Worm (Caenorhabditis elegans) whole organism, early embryonic: ENCODE results near the gene srab-14.

Experiments used
- B0310.2 ChIP-seq: sonication (generic microtip); optimal IDR thresholded peaks from 2 replicates; lab custom pipeline; 2016; ENCODE audit warnings: mild to moderate bottlenecking, missing genetic modification characterization, missing compliant biosample characterization
- F13C5.2 ChIP-seq: sonication (generic microtip); optimal IDR thresholded peaks from 2 replicates; lab custom pipeline; 2017; ENCODE audit warnings: mild to moderate bottlenecking, missing genetic modification characterization, inconsistent platforms, missing compliant biosample characterization
- aly-1 ChIP-seq: sonication (generic microtip); optimal IDR thresholded peaks from 2 replicates; lab custom pipeline; 2016; ENCODE audit warnings: missing genetic modification characterization, missing compliant biosample characterization
- ama-1 ChIP-seq: fragments of 150-350 bp; optimal IDR thresholded peaks from 2 replicates; lab custom pipeline; 2014
- ceh-13 ChIP-seq: fragments of 200-800 bp; sonication (Bioruptor generic); optimal IDR thresholded peaks from 2 replicates; lab custom pipeline; 2018; ENCODE audit warnings: mild to moderate bottlenecking, missing genetic modification characterization, missing compliant biosample characterization
- ceh-36 ChIP-seq: sonication (generic microtip); optimal IDR thresholded peaks from 2 replicates; lab custom pipeline; 2016; ENCODE audit warnings: missing genetic modification characterization, inconsistent platforms, missing compliant biosample characterization
- ets-7 ChIP-seq: sonication (generic microtip); optimal IDR thresholded peaks from 2 replicates; lab custom pipeline; 2016; ENCODE audit warnings: missing genotype, missing genetic modification characterization, missing compliant biosample characterization
- flt-1 ChIP-seq: fragments of 200-800 bp; sonication (Bioruptor generic); IDR thresholded peaks from 2 replicates; pipeline ENCODE4 v1.3.6; 2022; ENCODE audit warnings: missing genetic modification characterization, missing compliant biosample characterization
- hmbx-1 ChIP-seq: sonication (generic microtip); optimal IDR thresholded peaks from 2 replicates; lab custom pipeline; 2016; ENCODE audit warnings: mild to moderate bottlenecking, missing genetic modification characterization, missing compliant biosample characterization
- hmg-4 ChIP-seq: fragments of 200-800 bp; sonication (Bioruptor generic); optimal IDR thresholded peaks from 2 replicates; lab custom pipeline; 2018; ENCODE audit warnings: mild to moderate bottlenecking, missing genetic modification characterization, missing compliant biosample characterization
- hnd-1 ChIP-seq: sonication (generic microtip); optimal IDR thresholded peaks from 2 replicates; lab custom pipeline; 2016; ENCODE audit warnings: missing genetic modification characterization, missing compliant biosample characterization
- pes-1 ChIP-seq: fragments of 200-800 bp; sonication (Bioruptor generic); IDR thresholded peaks from 2 replicates; pipeline ENCODE4 v1.3.6; 2022; ENCODE audit warnings: missing genetic modification reagents, missing genetic modification characterization, missing compliant biosample characterization
- scrt-1 ChIP-seq: fragments of 200-800 bp; sonication (Bioruptor generic); IDR thresholded peaks from 2 replicates; pipeline ENCODE4 v1.3.6; 2022; ENCODE audit warnings: missing genetic modification characterization, missing compliant biosample characterization
- sea-1 ChIP-seq: fragments of 200-800 bp; sonication (Bioruptor generic); conservative IDR thresholded peaks from 2 replicates; pipeline ENCODE4 v1.3.6; 2022; ENCODE audit warnings: missing genetic modification characterization, missing compliant biosample characterization
- tbx-11 ChIP-seq: fragments of 200-800 bp; sonication (Bioruptor generic); IDR thresholded peaks from 2 replicates; pipeline ENCODE4 v1.3.6; 2022; ENCODE audit warnings: missing genetic modification characterization, missing compliant biosample characterization
- tbx-37 ChIP-seq: fragments of 200-800 bp; sonication (Bioruptor generic); conservative IDR thresholded peaks from 2 replicates; pipeline ENCODE4 v1.3.6; 2022; ENCODE audit warnings: missing genetic modification reagents, missing genetic modification characterization, missing compliant biosample characterization
- tra-4 ChIP-seq: sonication (generic microtip); optimal IDR thresholded peaks from 2 replicates; lab custom pipeline; 2017; ENCODE audit warnings: missing genetic modification characterization, missing compliant biosample characterization

Gene srab-14

DNA sequence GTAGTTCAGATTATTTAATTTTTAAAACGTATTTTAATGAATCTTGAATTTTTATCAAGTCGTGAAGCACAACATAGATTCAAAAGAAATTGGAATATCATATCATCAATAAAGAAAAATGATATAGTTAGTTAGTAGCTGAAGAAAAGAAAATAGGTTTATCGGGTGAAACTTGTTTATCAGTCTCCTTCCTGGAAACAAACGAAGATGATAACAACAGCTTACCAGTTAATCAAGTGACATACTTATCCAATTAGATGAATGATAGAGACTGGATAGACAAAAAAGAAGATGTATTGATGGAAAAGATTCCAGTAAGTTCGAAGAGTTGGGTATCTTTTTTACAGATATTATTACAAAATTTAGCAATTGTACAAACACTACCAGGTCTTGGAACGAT, 43.7 kb upstream of the srab-14 start:
- no peak for TF ChIP-seq ceh-36
- TF ChIP-seq hmg-4 (GFP tag; lab: Kevin White, UChicago): no peak
- no peak for TF ChIP-seq ama-1 (lab: Kevin White, UChicago)
- TF ChIP-seq scrt-1 (GFP tag; lab: Robert Waterston, UW): no peak
- TF ChIP-seq sea-1: no peak
- TF ChIP-seq tbx-37 (GFP tag; lab: Robert Waterston, UW): no peak
- TF ChIP-seq flt-1 (GFP tag; lab: Robert Waterston, UW): no peak
- TF ChIP-seq tra-4: no peak
- TF ChIP-seq hmbx-1: no peak
- TF ChIP-seq ets-7 (tag; lab: Kevin White, UChicago): no peak
- no peak for TF ChIP-seq hnd-1

DNA sequence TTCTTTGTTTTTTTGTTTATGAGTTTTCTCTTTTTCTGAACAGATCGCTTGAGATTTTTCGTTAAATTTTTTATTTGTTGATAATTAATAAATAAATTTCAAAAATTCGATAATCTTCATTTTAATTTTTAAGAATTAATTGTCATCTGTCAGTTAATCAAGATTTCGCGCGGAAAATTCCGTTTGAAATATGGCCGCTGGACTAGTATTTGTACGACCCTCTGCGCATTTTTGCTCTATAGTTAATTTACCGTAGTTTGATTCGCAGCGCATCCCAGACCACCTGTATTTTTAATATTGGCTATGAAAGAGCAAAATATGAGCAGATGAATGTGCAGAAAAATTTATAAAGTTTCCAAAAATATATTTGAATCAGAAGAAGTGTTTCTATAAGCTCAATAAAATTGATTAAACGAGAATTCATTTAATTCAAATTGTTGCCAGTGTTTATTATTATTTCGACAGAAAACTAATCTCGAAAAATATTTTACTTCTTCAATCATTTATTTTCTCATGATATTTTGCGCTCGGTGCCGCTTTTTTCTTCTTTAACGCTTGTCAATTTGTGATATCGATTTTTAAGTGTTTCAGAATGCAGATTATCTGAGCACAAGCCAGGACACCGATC, 38.4 kb upstream of the srab-14 start, which contains the start of gene nfi-1:
TSS of gene nfi-1 (plus strand) at position 578 of the 628 bp plus-strand sequence.
- TF ChIP-seq pes-1 (GFP tag; lab: Robert Waterston, UW) (no peak), ets-7 (tag; lab: Kevin White, UChicago) (no peak), hmg-4 (GFP tag; lab: Kevin White, UChicago) (no peak), scrt-1 (GFP tag; lab: Robert Waterston, UW) (no peak), ceh-13 (GFP tag; lab: Kevin White, UChicago) (no peak), tbx-37 (GFP tag; lab: Robert Waterston, UW) (no peak), flt-1 (GFP tag; lab: Robert Waterston, UW) (no peak), ceh-36 (no peak), tbx-11 (GFP tag; lab: Robert Waterston, UW) (no peak), sea-1 (no peak), ama-1 (lab: Kevin White, UChicago) (no peak), F13C5.2 (tag; lab: Kevin White, UChicago) (no peak), tra-4 (no peak), hmbx-1 (no peak), hnd-1 (no peak), B0310.2 (tag; lab: Kevin White, UChicago) (no peak), aly-1 (tag; lab: Kevin White, UChicago) (no peak)

DNA sequence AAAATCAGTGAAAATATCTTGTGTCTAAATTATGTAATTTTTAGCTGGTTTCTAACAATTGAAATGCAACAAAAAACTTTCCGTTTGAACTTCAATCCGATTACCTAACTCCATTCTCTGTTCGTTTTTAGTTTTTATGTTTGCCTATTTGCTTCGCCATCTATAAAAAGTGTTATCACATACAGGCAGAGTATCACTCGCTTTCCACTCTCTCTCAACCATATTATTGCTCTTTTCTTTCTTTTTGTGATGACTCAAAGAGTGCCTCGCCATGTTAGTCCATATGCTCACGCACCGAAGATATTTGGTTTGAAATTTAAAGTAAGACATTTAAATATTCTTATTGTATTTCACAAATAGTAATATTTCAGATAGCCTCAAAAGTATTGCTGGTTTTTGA, 35.6 kb upstream of the srab-14 start, which contains the start of gene ZK1290.13:
TSS of gene ZK1290.13 (plus strand) at position 73 of the 400 bp plus-strand sequence.
- TF ChIP-seq sea-1 (no peak), ceh-36 (no peak), scrt-1 (GFP tag; lab: Robert Waterston, UW) (no peak), aly-1 (tag; lab: Kevin White, UChicago) (no peak), hnd-1 (no peak), ets-7 (tag; lab: Kevin White, UChicago) (no peak), pes-1 (GFP tag; lab: Robert Waterston, UW) (no peak), tra-4 (no peak), hmbx-1 (no peak)

DNA sequence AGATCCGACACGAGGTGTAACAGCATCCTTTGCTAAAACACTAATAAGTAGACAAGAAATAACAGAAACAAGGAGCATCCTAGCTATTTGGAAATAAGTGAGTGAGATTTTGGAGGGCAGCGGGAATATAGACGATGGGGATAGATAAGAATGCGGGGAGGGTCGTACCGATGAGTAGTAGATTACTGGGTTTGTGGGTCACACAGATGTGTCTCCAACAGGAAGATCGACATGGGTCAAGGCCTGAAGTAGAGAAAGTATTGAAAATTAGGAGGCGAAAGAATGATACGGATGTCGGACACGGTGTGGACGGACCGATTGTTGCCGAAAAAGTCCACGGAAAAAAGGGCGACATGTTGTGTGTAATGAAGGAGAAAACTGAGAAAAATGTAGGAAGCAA, 35.1 kb upstream of the srab-14 start, which contains the start of gene wrt-10:
TSS of gene wrt-10 (minus strand) at position 195 of the 400 bp plus-strand sequence.
- no peak for TF ChIP-seq sea-1

DNA sequence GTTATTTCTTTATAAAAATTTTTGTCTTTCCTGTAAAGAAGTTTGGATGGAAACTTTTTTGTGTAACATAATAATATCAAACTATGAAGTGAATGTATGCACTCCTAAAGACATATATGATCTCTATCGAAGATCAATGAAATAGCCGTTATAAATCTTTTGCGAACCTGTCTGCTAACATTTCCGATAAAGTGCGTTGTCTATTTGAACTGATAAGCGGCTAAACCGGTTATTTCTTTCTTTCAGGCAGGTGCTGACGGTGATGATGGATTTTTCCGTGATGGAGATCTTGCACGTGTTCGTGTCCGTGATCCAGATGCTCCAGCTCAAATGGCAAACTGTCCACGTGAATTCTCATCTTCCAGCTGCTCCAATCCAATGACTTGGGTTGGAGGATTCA, 32.2 kb upstream of the srab-14 start:
- no peak for TF ChIP-seq pes-1 (GFP tag; lab: Robert Waterston, UW)
- TF ChIP-seq aly-1 (tag; lab: Kevin White, UChicago): no peak
- TF ChIP-seq flt-1 (GFP tag; lab: Robert Waterston, UW): no peak
- no peak for TF ChIP-seq F13C5.2 (tag; lab: Kevin White, UChicago)
- TF ChIP-seq ama-1 (lab: Kevin White, UChicago): no peak
- no peak for TF ChIP-seq ceh-13 (GFP tag; lab: Kevin White, UChicago)
- no peak for TF ChIP-seq tra-4
- TF ChIP-seq ets-7 (tag; lab: Kevin White, UChicago): no peak
- TF ChIP-seq scrt-1 (GFP tag; lab: Robert Waterston, UW): no peak
- no peak for TF ChIP-seq B0310.2 (tag; lab: Kevin White, UChicago)
- TF ChIP-seq tbx-37 (GFP tag; lab: Robert Waterston, UW): no peak
- no peak for TF ChIP-seq hnd-1
- TF ChIP-seq ceh-36: no peak
- TF ChIP-seq tbx-11 (GFP tag; lab: Robert Waterston, UW): no peak
- TF ChIP-seq hmbx-1: no peak

DNA sequence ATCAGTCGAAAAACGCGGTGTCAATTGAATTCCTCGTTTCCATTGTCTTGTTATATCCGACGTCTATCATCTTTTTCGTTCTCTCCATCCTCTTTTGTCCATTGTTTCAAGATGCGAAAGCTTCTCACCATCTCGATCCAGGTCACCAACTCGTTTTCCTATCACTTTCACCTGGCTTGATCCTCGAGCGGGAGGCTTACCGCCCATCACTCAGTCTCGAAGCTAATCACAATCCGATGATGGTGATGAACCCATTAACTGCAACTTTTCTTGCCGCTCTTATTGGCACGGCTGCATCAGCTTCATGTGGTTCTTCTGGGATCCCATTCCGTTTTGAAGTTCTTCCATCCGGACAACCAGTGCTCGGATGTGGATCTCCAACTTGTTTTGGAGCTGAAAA, 31.7 kb upstream of the srab-14 start, which contains the start of gene wrt-1:
TSS of gene wrt-1 (plus strand) at position 53 of the 400 bp plus-strand sequence.
- TF ChIP-seq scrt-1 (GFP tag; lab: Robert Waterston, UW): no peak
- no peak for TF ChIP-seq hmg-4 (GFP tag; lab: Kevin White, UChicago)
- TF ChIP-seq pes-1 (GFP tag; lab: Robert Waterston, UW): no peak
- TF ChIP-seq tbx-11 (GFP tag; lab: Robert Waterston, UW): no peak
- TF ChIP-seq ceh-13 (GFP tag; lab: Kevin White, UChicago): no peak

DNA sequence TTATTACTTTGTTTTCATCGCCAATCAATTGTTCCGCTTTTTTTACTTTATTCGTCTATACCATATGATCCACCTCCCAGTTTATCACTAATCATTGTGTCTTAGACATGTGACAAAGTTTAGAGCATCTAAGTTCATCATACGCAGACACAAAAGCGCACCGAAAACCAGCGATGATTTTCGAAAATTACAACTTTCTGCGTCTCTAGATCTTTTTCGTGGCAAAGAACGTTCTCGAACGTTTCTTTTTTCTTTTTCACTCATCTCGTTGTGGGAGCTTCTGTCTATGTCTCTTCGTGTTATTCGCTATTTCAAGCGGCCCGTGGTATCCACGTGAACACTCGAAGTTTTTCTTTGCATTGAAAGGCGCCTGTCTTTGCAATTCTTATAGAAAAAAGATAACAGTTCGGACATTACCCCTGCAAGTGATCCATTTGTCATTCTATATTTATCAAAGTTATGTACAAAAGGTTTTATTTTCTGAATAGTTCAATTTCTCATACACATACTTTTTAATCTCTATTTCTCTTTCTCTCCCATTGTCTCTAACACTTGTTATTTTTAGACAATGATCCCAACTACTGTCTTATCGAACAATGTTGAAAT, 29.9 kb upstream of the srab-14 start, which contains the start of gene ZK1290.5:
TSS of gene ZK1290.5 (plus strand) at position 566 of the 606 bp plus-strand sequence.
- TF ChIP-seq sea-1: no peak
- no peak for TF ChIP-seq flt-1 (GFP tag; lab: Robert Waterston, UW)
- no peak for TF ChIP-seq tra-4
- TF ChIP-seq ets-7 (tag; lab: Kevin White, UChicago): no peak

DNA sequence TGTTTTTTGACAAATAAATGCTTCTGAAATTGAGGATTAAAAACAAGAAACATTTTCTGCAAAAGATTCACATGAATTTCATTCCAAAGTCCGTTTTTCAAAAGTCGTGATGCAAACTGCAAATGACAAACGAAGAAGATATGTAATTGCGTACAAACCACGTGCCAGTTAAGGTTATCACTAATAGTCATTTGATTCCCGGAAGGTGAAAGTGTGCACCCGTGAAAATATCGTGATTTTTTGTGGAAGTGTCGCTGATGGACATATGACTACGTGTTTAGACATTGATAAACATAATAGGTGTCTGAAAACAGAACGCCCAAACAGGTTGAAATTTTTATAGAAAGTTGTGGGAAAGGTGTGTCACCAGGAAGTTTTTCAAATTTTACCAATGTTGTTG, 28.9 kb upstream of the srab-14 start:
- TF ChIP-seq pes-1 (GFP tag; lab: Robert Waterston, UW) (no peak), scrt-1 (GFP tag; lab: Robert Waterston, UW) (no peak), tbx-37 (GFP tag; lab: Robert Waterston, UW) (no peak), B0310.2 (tag; lab: Kevin White, UChicago) (no peak), tra-4 (no peak), hmg-4 (GFP tag; lab: Kevin White, UChicago) (no peak), ceh-13 (GFP tag; lab: Kevin White, UChicago) (no peak), ets-7 (tag; lab: Kevin White, UChicago) (no peak), hnd-1 (no peak), ceh-36 (no peak), tbx-11 (GFP tag; lab: Robert Waterston, UW) (no peak), F13C5.2 (tag; lab: Kevin White, UChicago) (no peak), hmbx-1 (no peak), sea-1 (no peak), flt-1 (GFP tag; lab: Robert Waterston, UW) (no peak)
